Worm (Caenorhabditis elegans): ENCODE measurements around the gene acs-2.

DNA sequence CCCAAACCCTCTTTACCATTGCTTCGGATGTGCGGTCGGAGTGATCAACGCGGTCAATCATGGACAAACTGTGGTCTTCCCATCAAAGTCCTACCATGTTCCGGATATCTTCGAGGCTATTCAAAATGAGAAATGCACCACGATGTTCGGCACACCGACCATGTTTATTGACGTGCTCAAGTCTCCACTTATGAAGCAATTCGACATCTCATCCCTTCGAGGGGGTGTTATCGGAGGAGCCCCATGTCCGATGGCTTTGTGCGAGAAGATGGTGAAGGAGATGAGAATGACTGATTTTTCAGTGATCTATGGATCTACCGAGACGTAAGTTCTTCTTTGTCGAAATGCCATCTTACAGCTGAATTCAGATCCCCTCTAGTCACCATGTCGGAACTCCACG, 1.2 kb downstream of the acs-2 start:
- TF ChIP-seq ceh-82 (tag; optimal IDR thresholded peaks at IDR 0.05) (no peak), snpc-4 (tag; optimal IDR thresholded peaks at IDR 0.05) (no peak), ceh-16 (tag; optimal IDR thresholded peaks at IDR 0.05) (no peak)
